Fruit fly (Drosophila melanogaster) whole organism, embryonic: ENCODE results near the gene bb8.
A peak's percentile ranks its signal among the peaks of the same experiment; 100 is the strongest.

Experiments used
- Ada2b ChIP-seq: fragments of 200-800 bp; sonication (Bioruptor generic); IDR thresholded peaks from 2 replicates; pipeline ENCODE4 v1.3.6; 2022; ENCODE audit warnings: missing biosample characterization, missing genetic modification characterization
- Aef1 ChIP-seq: fragments of 200-800 bp; sonication (Bioruptor generic); IDR thresholded peaks from 3 replicates; pipeline ENCODE4 v1.3.6; 2022; ENCODE audit warnings: missing biosample characterization, missing genetic modification characterization
- Atf-2 ChIP-seq: fragments of 200-800 bp; sonication (Bioruptor generic); optimal IDR thresholded peaks from 2 replicates; lab custom pipeline; 2016; ENCODE audit warnings: missing biosample characterization, missing genetic modification characterization
- CG10267 ChIP-seq: fragments of 200-800 bp; sonication (Bioruptor generic); optimal IDR thresholded peaks from 2 replicates; lab custom pipeline; 2018; ENCODE audit warnings: missing biosample characterization, mild to moderate bottlenecking, missing genetic modification characterization, moderate library complexity
- CG11085 ChIP-seq: fragments of 200-800 bp; sonication (Bioruptor generic); IDR thresholded peaks from 2 replicates; pipeline ENCODE4 v1.3.6; 2022; ENCODE audit warnings: missing biosample characterization, missing genetic modification characterization
- CG13123 ChIP-seq: fragments of 200-800 bp; sonication (Bioruptor generic); optimal IDR thresholded peaks from 2 replicates; lab custom pipeline; 2016; ENCODE audit warnings: missing biosample characterization, missing genetic modification characterization
- CG16779 ChIP-seq: fragments of 200-800 bp; sonication (Bioruptor generic); IDR thresholded peaks from 2 replicates; pipeline ENCODE4 v1.3.6; 2022; ENCODE audit warnings: missing biosample characterization, missing genetic modification characterization
- CG1832 ChIP-seq: fragments of 200-800 bp; sonication (Bioruptor generic); optimal IDR thresholded peaks from 2 replicates; lab custom pipeline; 2017; ENCODE audit warnings: missing biosample characterization, mild to moderate bottlenecking, missing genetic modification characterization, inconsistent platforms
- CG18599 ChIP-seq: fragments of 200-800 bp; sonication (Bioruptor generic); optimal IDR thresholded peaks from 3 replicates; lab custom pipeline; 2017; ENCODE audit warnings: missing biosample characterization, missing genetic modification characterization, mild to moderate bottlenecking, moderate library complexity, missing genetic modification reagents
- CG2116 ChIP-seq: fragments of 200-800 bp; sonication (Bioruptor generic); optimal IDR thresholded peaks from 3 replicates; lab custom pipeline; 2018; ENCODE audit warnings: missing biosample characterization, mild to moderate bottlenecking, missing genetic modification characterization
- CG2120 ChIP-seq: fragments of 200-800 bp; sonication (Bioruptor generic); optimal IDR thresholded peaks from 3 replicates; lab custom pipeline; 2016; ENCODE audit warnings: missing biosample characterization, missing genetic modification characterization
- CG2678 ChIP-seq: fragments of 200-800 bp; sonication (Bioruptor generic); optimal IDR thresholded peaks from 3 replicates; lab custom pipeline; 2019; ENCODE audit warnings: missing biosample characterization, mild to moderate bottlenecking, missing genetic modification characterization, moderate library complexity
- CG2712 ChIP-seq: fragments of 200-800 bp; optimal IDR thresholded peaks from 3 replicates; lab custom pipeline; 2019; ENCODE audit warnings: missing biosample characterization, mild to moderate bottlenecking, missing genetic modification characterization, moderate library complexity
- CG31365 ChIP-seq: fragments of 200-800 bp; sonication (Bioruptor generic); optimal IDR thresholded peaks from 2 replicates; lab custom pipeline; 2018; ENCODE audit warnings: missing biosample characterization, mild to moderate bottlenecking, missing genetic modification characterization
- CG32532 ChIP-seq: fragments of 200-800 bp; sonication (Bioruptor generic); IDR thresholded peaks from 2 replicates; pipeline ENCODE4 v1.3.6; 2022; ENCODE audit warnings: missing biosample characterization, missing genetic modification characterization
- CG34224 ChIP-seq: fragments of 200-800 bp; sonication (Bioruptor generic); IDR thresholded peaks from 3 replicates; pipeline ENCODE4 v1.3.6; 2022; ENCODE audit warnings: missing biosample characterization, missing genetic modification characterization; ENCODE audit not compliant: partially characterized antibody
- CG3838 ChIP-seq: fragments of 200-800 bp; sonication (Bioruptor generic); optimal IDR thresholded peaks from 3 replicates; lab custom pipeline; 2016; ENCODE audit warnings: missing biosample characterization, missing genetic modification characterization
- CG3995 ChIP-seq: fragments of 200-800 bp; sonication (Bioruptor generic); optimal IDR thresholded peaks from 3 replicates; lab custom pipeline; 2016; ENCODE audit warnings: missing biosample characterization, missing genetic modification characterization
- CG8089 ChIP-seq: fragments of 200-800 bp; sonication (Bioruptor generic); optimal IDR thresholded peaks from 3 replicates; lab custom pipeline; 2016; ENCODE audit warnings: missing biosample characterization, missing genetic modification characterization
- CG8281 ChIP-seq: fragments of 200-800 bp; sonication (Bioruptor generic); optimal IDR thresholded peaks from 2 replicates; lab custom pipeline; 2018; ENCODE audit warnings: missing biosample characterization, mild to moderate bottlenecking, missing genetic modification characterization, moderate library complexity
- CG9437 ChIP-seq: fragments of 200-800 bp; sonication (Bioruptor generic); optimal IDR thresholded peaks from 2 replicates; lab custom pipeline; 2018; ENCODE audit warnings: missing biosample characterization, mild to moderate bottlenecking, missing genetic modification characterization
- CG9932 ChIP-seq: fragments of 200-800 bp; sonication (Bioruptor generic); IDR thresholded peaks from 2 replicates; pipeline ENCODE4 v1.3.6; 2022; ENCODE audit warnings: missing biosample characterization, missing genetic modification characterization
- CHES-1-like ChIP-seq: fragments of 200-800 bp; sonication (Bioruptor generic); optimal IDR thresholded peaks from 2 replicates; lab custom pipeline; 2016; ENCODE audit warnings: missing biosample characterization, missing genetic modification characterization
- CoRest ChIP-seq: fragments of 200-800 bp; sonication (Bioruptor generic); optimal IDR thresholded peaks from 3 replicates; lab custom pipeline; 2018; ENCODE audit warnings: missing biosample characterization, mild to moderate bottlenecking, missing genetic modification characterization, moderate library complexity
- D19B ChIP-seq: fragments of 200-800 bp; sonication (Bioruptor generic); optimal IDR thresholded peaks from 2 replicates; lab custom pipeline; 2017; ENCODE audit warnings: missing biosample characterization, mild to moderate bottlenecking, missing genetic modification characterization
- Dek ChIP-seq: fragments of 200-800 bp; sonication (Bioruptor generic); optimal IDR thresholded peaks from 3 replicates; lab custom pipeline; 2019; ENCODE audit warnings: missing biosample characterization, mild to moderate bottlenecking, missing genetic modification characterization, moderate library complexity
- Doc3 ChIP-seq: fragments of 200-800 bp; sonication (Bioruptor generic); IDR thresholded peaks from 3 replicates; pipeline ENCODE4 v1.3.6; 2022; ENCODE audit warnings: missing biosample characterization, missing genetic modification characterization; ENCODE audit not compliant: partially characterized antibody
- Ets65A ChIP-seq: fragments of 200-800 bp; sonication (Bioruptor generic); peaks from one replicate; lab custom pipeline; 2016; ENCODE audit warnings: missing biosample characterization, missing genetic modification characterization
- Hr39 ChIP-seq: fragments of >200 bp; optimal IDR thresholded peaks from 2 replicates; lab custom pipeline; 2017
- Hr51 ChIP-seq, 2 experiments: fragments of 200-800 bp; sonication (Bioruptor generic); optimal IDR thresholded peaks; 2 replicates in 1 of 2; 3 replicates in 1 of 2; lab custom pipeline; 2016 to 2018; ENCODE audit warnings: missing biosample characterization in 2 of 2, missing genetic modification characterization in 2 of 2, mild to moderate bottlenecking in 1 of 2, moderate library complexity in 1 of 2
- Hr78 ChIP-seq, 2 experiments: fragments of 200-800 bp in 1 of 2; fragments of >200 bp in 1 of 2; sonication (Bioruptor generic) in 1 of 2; optimal IDR thresholded peaks; 2 replicates each; lab custom pipeline; 2017 to 2019; ENCODE audit warnings: missing biosample characterization in 2 of 2, missing genetic modification characterization in 2 of 2, mild to moderate bottlenecking in 1 of 2, moderate library complexity in 1 of 2
- Med ChIP-seq: fragments of 200-800 bp; sonication (Bioruptor generic); peaks from one replicate; lab custom pipeline; 2016; ENCODE audit warnings: missing biosample characterization, missing genetic modification characterization, mild to moderate bottlenecking, inconsistent platforms, moderate library complexity
- Mes4 ChIP-seq: fragments of 200-800 bp; sonication (Bioruptor generic); optimal IDR thresholded peaks from 2 replicates; lab custom pipeline; 2016; ENCODE audit warnings: missing biosample characterization, missing genetic modification characterization
- Neu2 ChIP-seq: fragments of 200-800 bp; sonication (Bioruptor generic); optimal IDR thresholded peaks from 3 replicates; lab custom pipeline; 2016; ENCODE audit warnings: missing biosample characterization, missing genetic modification characterization, borderline replicate concordance
- Pdp1 ChIP-seq, 2 experiments: fragments of 200-800 bp; sonication (Bioruptor generic); optimal IDR thresholded peaks; 3 replicates each; lab custom pipeline; 2016; ENCODE audit warnings: missing biosample characterization in 2 of 2, missing genetic modification characterization in 2 of 2, mild to moderate bottlenecking in 1 of 2, moderate library complexity in 1 of 2
- TFAM ChIP-seq: fragments of 200-800 bp; sonication (Bioruptor generic); optimal IDR thresholded peaks from 2 replicates; lab custom pipeline; 2017; ENCODE audit warnings: missing biosample characterization, missing genetic modification characterization, inconsistent platforms
- Usf ChIP-seq: fragments of 200-800 bp; sonication (Bioruptor generic); optimal IDR thresholded peaks from 2 replicates; lab custom pipeline; 2017; ENCODE audit warnings: missing genotype, missing biosample characterization, missing genetic modification characterization
- bigmax ChIP-seq: fragments of 200-800 bp; sonication (Bioruptor generic); optimal IDR thresholded peaks from 2 replicates; lab custom pipeline; 2018; ENCODE audit warnings: missing biosample characterization, mild to moderate bottlenecking, missing genetic modification characterization
- cato ChIP-seq: fragments of 200-800 bp; sonication (Bioruptor generic); optimal IDR thresholded peaks from 2 replicates; lab custom pipeline; 2016; ENCODE audit warnings: missing biosample characterization, missing genetic modification characterization, borderline replicate concordance
- dan ChIP-seq: fragments of 200-800 bp; sonication (Bioruptor generic); IDR thresholded peaks from 2 replicates; pipeline ENCODE4 v1.3.6; 2022; ENCODE audit warnings: missing biosample characterization, missing genetic modification characterization
- exex ChIP-seq: fragments of 200-800 bp; sonication (Bioruptor generic); optimal IDR thresholded peaks from 4 replicates; lab custom pipeline; 2018; ENCODE audit warnings: missing biosample characterization, mild to moderate bottlenecking, missing genetic modification characterization, moderate library complexity
- fd102C ChIP-seq: fragments of 200-800 bp; sonication (Bioruptor generic); optimal IDR thresholded peaks from 2 replicates; lab custom pipeline; 2018; ENCODE audit warnings: missing biosample characterization, mild to moderate bottlenecking, missing genetic modification characterization, moderate library complexity
- fd96Cb ChIP-seq: fragments of 200-800 bp; sonication (Bioruptor generic); optimal IDR thresholded peaks from 2 replicates; lab custom pipeline; 2018; ENCODE audit warnings: missing biosample characterization, mild to moderate bottlenecking, missing genetic modification characterization, moderate library complexity
- lilli ChIP-seq: fragments of 200-800 bp; sonication (Bioruptor generic); optimal IDR thresholded peaks from 3 replicates; lab custom pipeline; 2016; ENCODE audit warnings: missing biosample characterization, missing genetic modification characterization
- pb ChIP-seq: fragments of 200-800 bp; sonication (Bioruptor generic); optimal IDR thresholded peaks from 3 replicates; lab custom pipeline; 2016; ENCODE audit warnings: missing biosample characterization, missing genetic modification characterization
- slp2 ChIP-seq: fragments of 200-800 bp; sonication (Bioruptor generic); optimal IDR thresholded peaks from 2 replicates; lab custom pipeline; 2016; ENCODE audit warnings: missing biosample characterization, missing genetic modification characterization
- ttk ChIP-seq: fragments of 200-800 bp; sonication (Bioruptor generic); IDR thresholded peaks from 2 replicates; pipeline ENCODE4 v2.1.2; 2022; ENCODE audit warnings: missing biosample characterization, missing genetic modification characterization

The bb8 gene

DNA sequence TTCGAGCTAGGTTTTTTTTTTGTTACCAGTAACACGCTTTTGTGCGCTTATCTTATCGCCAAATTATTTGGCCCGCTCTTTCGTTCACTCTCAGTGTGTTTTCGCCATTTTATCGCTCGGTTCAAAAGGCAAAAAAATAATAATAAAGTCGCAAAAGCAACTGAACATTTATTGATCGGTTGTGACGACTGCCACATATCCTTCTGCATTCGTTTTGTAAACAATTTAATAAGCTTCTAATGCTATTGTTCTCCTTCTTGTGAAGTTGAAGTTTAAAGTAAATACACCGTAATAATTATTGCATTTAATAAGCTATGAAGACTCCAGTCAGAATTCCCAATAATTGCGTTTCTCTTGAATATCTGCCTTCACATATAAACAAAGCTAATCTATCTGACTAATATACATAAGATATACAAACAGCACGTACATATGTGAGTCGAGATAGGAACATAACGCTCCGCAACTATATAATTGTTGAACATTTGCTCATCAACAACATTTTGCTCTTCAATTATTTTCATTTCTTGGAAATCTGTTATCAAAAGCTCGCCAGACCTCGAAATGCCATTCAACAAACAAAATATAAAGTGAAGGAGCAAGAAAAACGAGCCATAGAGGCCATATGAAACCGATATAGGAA is 47.3 kb upstream of the bb8 start (continued):
- TF ChIP-seq CG2116 (GFP tag; lab: Kevin White, UChicago) (no peak), Hr78 (GFP tag; optimal IDR thresholded peaks at IDR 0.05; lab: Kevin White, UChicago) (no peak), Mes4 (GFP tag; lab: Kevin White, UChicago) (no peak), Usf (GFP tag; lab: Kevin White, UChicago) (no peak), exex (tag; lab: Kevin White, UChicago) (peak; percentile 75), slp2 (no peak), CG13123 (GFP tag; lab: Kevin White, UChicago) (no peak), CG8089 (GFP tag; lab: Kevin White, UChicago) (no peak), ttk (GFP tag; lab: Robert Waterston, UW) (no peak), CG2712 (tag; lab: Kevin White, UChicago) (no peak), CG10267 (tag; lab: Kevin White, UChicago) (no peak), CG3995 (GFP tag; lab: Kevin White, UChicago) (no peak), CG1832 (GFP tag; lab: Kevin White, UChicago) (no peak), CG32532 (GFP tag; lab: Robert Waterston, UW) (0 out of 2 replicates have a peak, but pooled peaks have one; percentile 27), CG18599 (GFP tag; lab: Kevin White, UChicago) (peak; percentile 65), CG9932 (GFP tag; lab: Robert Waterston, UW) (0 out of 2 replicates have a peak, but pooled peaks have one; percentile 11), CG3838 (GFP tag; lab: Kevin White, UChicago) (no peak), CG16779 (GFP tag; lab: Robert Waterston, UW) (no peak), Hr51 (GFP tag; optimal IDR thresholded peaks at IDR 0.05; lab: Kevin White, UChicago) (no peak), Atf-2 (no peak), CG31365 (tag; lab: Kevin White, UChicago) (no peak), CG2120 (GFP tag; lab: Kevin White, UChicago) (peak; percentile 71), D19B (peak; percentile 14)

DNA sequence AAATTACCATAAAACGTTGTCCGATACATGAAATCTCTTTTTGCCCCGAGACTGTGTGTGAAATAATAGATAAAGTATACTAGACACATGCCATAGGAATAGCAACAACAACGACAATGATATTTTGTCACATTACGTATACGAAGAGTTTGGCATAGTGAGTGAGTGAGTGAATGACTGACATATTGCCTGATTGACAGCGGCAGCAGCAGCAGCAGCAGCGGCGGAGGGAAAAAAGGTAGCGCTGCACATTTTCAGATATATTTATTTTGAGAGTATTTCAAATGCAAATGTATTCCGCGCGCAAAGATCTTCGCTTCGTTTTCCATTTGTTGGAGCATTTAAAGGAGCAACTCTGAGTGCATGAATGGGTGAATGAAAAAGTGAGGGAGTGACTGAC is 46.5 kb upstream of the bb8 start:
- TF ChIP-seq CG2712 (tag; lab: Kevin White, UChicago): no peak
- no peak for TF ChIP-seq Med (GFP tag; lab: Kevin White, UChicago)
- no peak for TF ChIP-seq CoRest (tag; lab: Kevin White, UChicago)
- TF ChIP-seq Pdp1 (GFP tag; optimal IDR thresholded peaks at IDR 0.05; lab: Kevin White, UChicago): peak in 1 of 2 experiments; percentile 16
- no peak for TF ChIP-seq CHES-1-like (GFP tag; lab: Kevin White, UChicago)
- TF ChIP-seq CG8281 (tag; lab: Kevin White, UChicago): peak; percentile 99
- no peak for TF ChIP-seq TFAM (GFP tag; lab: Kevin White, UChicago)
- TF ChIP-seq Neu2 (GFP tag; lab: Kevin White, UChicago): no peak
- no peak for TF ChIP-seq bigmax (GFP tag; lab: Kevin White, UChicago)
- no peak for TF ChIP-seq dan (GFP tag; lab: Robert Waterston, UW)
- TF ChIP-seq lilli (GFP tag; lab: Kevin White, UChicago): no peak

DNA sequence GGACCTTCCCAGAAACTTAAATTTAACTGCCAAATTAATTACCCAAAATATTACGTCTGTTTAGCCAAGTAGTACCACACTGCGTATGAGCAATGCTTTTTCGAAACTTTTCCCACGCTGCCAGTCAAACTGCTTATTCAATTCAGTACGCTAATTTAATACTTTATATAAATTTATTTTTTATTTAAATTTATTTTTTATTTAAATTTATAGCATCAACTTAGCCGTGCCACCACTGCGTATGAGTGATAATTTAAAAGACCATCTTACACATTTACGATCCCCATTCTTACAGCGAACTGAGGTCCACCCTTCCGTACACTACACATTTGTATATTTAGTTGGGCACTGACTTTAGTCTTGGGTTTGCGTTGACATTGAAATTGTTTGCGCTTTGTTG is 45.6 kb upstream of the bb8 start:
- TF ChIP-seq fd102C (GFP tag; lab: Kevin White, UChicago) (no peak), Doc3 (GFP tag; lab: Robert Waterston, UW) (no peak), Aef1 (GFP tag; lab: Robert Waterston, UW) (peak; percentile 51; the same call in 2 of the 3 replicates), fd96Cb (tag; lab: Kevin White, UChicago) (peak; percentile 47), CG9437 (GFP tag; lab: Kevin White, UChicago) (peak; percentile 77), Hr39 (lab: Kevin White, UChicago) (no peak), Hr51 (GFP tag; optimal IDR thresholded peaks at IDR 0.05; lab: Kevin White, UChicago) (peak in 1 of 2 experiments; percentile 82), Dek (tag; lab: Kevin White, UChicago) (peak; percentile 79), CG34224 (GFP tag; lab: Robert Waterston, UW) (no peak), Ets65A (GFP tag; lab: Kevin White, UChicago) (peak; percentile 75), CG2678 (tag; lab: Kevin White, UChicago) (peak; percentile 93), pb (no peak), cato (GFP tag; lab: Kevin White, UChicago) (peak; percentile 15), Ada2b (GFP tag; lab: Robert Waterston, UW) (peak; percentile 48), CG11085 (GFP tag; lab: Robert Waterston, UW) (0 out of 2 replicates have a peak, but pooled peaks have one; percentile 16)
